Fruit fly (Drosophila melanogaster) whole organism, embryonic: ENCODE data around the gene CG14079.
A peak's percentile ranks its signal among the peaks of the same experiment; 100 is the strongest.

Experiments used
- ATbp ChIP-seq: fragments of 200-800 bp; sonication (Bioruptor generic); optimal IDR thresholded peaks from 2 replicates; lab custom pipeline; 2017; ENCODE audit warnings: missing biosample characterization, mild to moderate bottlenecking, missing genetic modification characterization, missing genetic modification reagents
- Abd-B ChIP-seq: fragments of 200-800 bp; sonication (Bioruptor generic); optimal IDR thresholded peaks from 2 replicates; lab custom pipeline; 2018; ENCODE audit warnings: missing biosample characterization, mild to moderate bottlenecking, missing genetic modification characterization, moderate library complexity
- Adf1 ChIP-seq: fragments of 200-800 bp; sonication (Bioruptor generic); IDR thresholded peaks from 2 replicates; pipeline ENCODE4 v1.3.6; 2022; ENCODE audit warnings: missing biosample characterization, missing genetic modification characterization
- B-H1 ChIP-seq: fragments of 200-800 bp; sonication (Bioruptor generic); IDR thresholded peaks from 3 replicates; pipeline ENCODE4 v1.3.6; 2022; ENCODE audit warnings: missing biosample characterization, missing genetic modification characterization
- BEAF-32 ChIP-seq: fragments of 200-800 bp; sonication (Bioruptor generic); optimal IDR thresholded peaks from 3 replicates; lab custom pipeline; 2017; ENCODE audit warnings: missing biosample characterization, missing genetic modification characterization, mild to moderate bottlenecking, moderate library complexity, missing genetic modification reagents
- CG10267 ChIP-seq: fragments of 200-800 bp; sonication (Bioruptor generic); optimal IDR thresholded peaks from 2 replicates; lab custom pipeline; 2018; ENCODE audit warnings: missing biosample characterization, mild to moderate bottlenecking, missing genetic modification characterization, moderate library complexity
- CG11456 ChIP-seq: fragments of 200-800 bp; sonication (Bioruptor generic); IDR thresholded peaks from 3 replicates; pipeline ENCODE4 v1.3.6; 2022; ENCODE audit warnings: missing biosample characterization, missing genetic modification characterization
- CG12236 ChIP-seq: fragments of 200-800 bp; sonication (Bioruptor generic); optimal IDR thresholded peaks from 2 replicates; lab custom pipeline; 2016; ENCODE audit warnings: missing biosample characterization, missing genetic modification characterization
- CG12744 ChIP-seq: fragments of 200-800 bp; sonication (Bioruptor generic); optimal IDR thresholded peaks from 2 replicates; lab custom pipeline; 2016; ENCODE audit warnings: missing biosample characterization, missing genetic modification characterization
- CG13287 ChIP-seq: fragments of 200-800 bp; sonication (Bioruptor generic); IDR thresholded peaks from 2 replicates; pipeline ENCODE4 v1.3.6; 2022; ENCODE audit warnings: missing biosample characterization, missing genetic modification characterization; ENCODE audit not compliant: partially characterized antibody
- CG15269 ChIP-seq: fragments of 200-800 bp; sonication (Bioruptor generic); optimal IDR thresholded peaks from 2 replicates; lab custom pipeline; 2018; ENCODE audit warnings: missing biosample characterization, mild to moderate bottlenecking, missing genetic modification characterization, moderate library complexity
- CG2199 ChIP-seq: fragments of 200-800 bp; sonication (Bioruptor generic); IDR thresholded peaks from 3 replicates; pipeline ENCODE4 v1.3.6; 2022; ENCODE audit warnings: missing biosample characterization, missing genetic modification characterization
- CG2889 ChIP-seq: fragments of 200-800 bp; sonication (Bioruptor generic); IDR thresholded peaks from 3 replicates; pipeline ENCODE4 v1.3.6; 2022; ENCODE audit warnings: missing biosample characterization, missing genetic modification characterization
- CG32767 ChIP-seq: fragments of 200-800 bp; sonication (Bioruptor generic); IDR thresholded peaks from 2 replicates; pipeline ENCODE4 v1.3.6; 2022; ENCODE audit warnings: missing biosample characterization, missing genetic modification characterization
- CG7839 ChIP-seq: fragments of 200-800 bp; sonication (Bioruptor generic); optimal IDR thresholded peaks from 3 replicates; lab custom pipeline; 2018; ENCODE audit warnings: missing biosample characterization, mild to moderate bottlenecking, missing genetic modification characterization, moderate library complexity
- CG8388 ChIP-seq: fragments of 200-800 bp; sonication (Bioruptor generic); optimal IDR thresholded peaks from 2 replicates; lab custom pipeline; 2019; ENCODE audit warnings: missing biosample characterization, mild to moderate bottlenecking, missing genetic modification characterization, moderate library complexity
- CG9215 ChIP-seq: fragments of 200-800 bp; sonication (Bioruptor generic); IDR thresholded peaks from 2 replicates; pipeline ENCODE4 v1.3.6; 2022; ENCODE audit warnings: missing biosample characterization, missing genetic modification characterization
- CG9437 ChIP-seq: fragments of 200-800 bp; sonication (Bioruptor generic); optimal IDR thresholded peaks from 2 replicates; lab custom pipeline; 2018; ENCODE audit warnings: missing biosample characterization, mild to moderate bottlenecking, missing genetic modification characterization
- CoRest ChIP-seq: fragments of 200-800 bp; sonication (Bioruptor generic); optimal IDR thresholded peaks from 3 replicates; lab custom pipeline; 2018; ENCODE audit warnings: missing biosample characterization, mild to moderate bottlenecking, missing genetic modification characterization, moderate library complexity
- D ChIP-seq, 2 experiments: fragments of 200-800 bp in 1 of 2; fragments of >200 bp in 1 of 2; sonication (Bioruptor generic) in 1 of 2; optimal IDR thresholded peaks; 2 replicates in 1 of 2; 3 replicates in 1 of 2; lab custom pipeline; 2017; ENCODE audit warnings: mild to moderate bottlenecking in 1 of 2, missing biosample characterization in 1 of 2, missing genetic modification characterization in 1 of 2, missing genetic modification reagents in 1 of 2
- Drgx ChIP-seq: fragments of 200-800 bp; sonication (Bioruptor generic); IDR thresholded peaks from 2 replicates; pipeline ENCODE4 v1.3.6; 2022; ENCODE audit warnings: missing biosample characterization, missing genetic modification characterization
- Hey ChIP-seq: fragments of 200-800 bp; sonication (Bioruptor generic); optimal IDR thresholded peaks from 3 replicates; lab custom pipeline; 2018; ENCODE audit warnings: missing biosample characterization, mild to moderate bottlenecking, missing genetic modification characterization
- Hmr ChIP-seq: fragments of 200-800 bp; sonication (Bioruptor generic); optimal IDR thresholded peaks from 3 replicates; lab custom pipeline; 2017; ENCODE audit warnings: mild to moderate bottlenecking, missing biosample characterization, missing genetic modification reagents, missing genetic modification characterization
- Med ChIP-seq: fragments of 200-800 bp; sonication (Bioruptor generic); peaks from one replicate; lab custom pipeline; 2016; ENCODE audit warnings: missing biosample characterization, missing genetic modification characterization, mild to moderate bottlenecking, inconsistent platforms, moderate library complexity
- Meics ChIP-seq: fragments of 200-800 bp; sonication (Bioruptor generic); optimal IDR thresholded peaks from 2 replicates; lab custom pipeline; 2017; ENCODE audit warnings: missing biosample characterization, mild to moderate bottlenecking, missing genetic modification characterization
- NFAT ChIP-seq: fragments of 200-800 bp; sonication (Bioruptor generic); IDR thresholded peaks from 2 replicates; pipeline ENCODE4 v1.3.6; 2022; ENCODE audit warnings: missing biosample characterization, missing genetic modification characterization
- Oli ChIP-seq: fragments of 200-800 bp; sonication (Bioruptor generic); optimal IDR thresholded peaks from 2 replicates; lab custom pipeline; 2018; ENCODE audit warnings: missing biosample characterization, mild to moderate bottlenecking, missing genetic modification characterization, moderate library complexity
- Scr ChIP-seq: fragments of 200-800 bp; sonication (Bioruptor generic); IDR thresholded peaks from 2 replicates; pipeline ENCODE4 v1.3.6; 2022; ENCODE audit warnings: missing biosample characterization, missing genetic modification characterization; ENCODE audit not compliant: partially characterized antibody
- Side ChIP-seq: fragments of 200-800 bp; sonication (Bioruptor generic); optimal IDR thresholded peaks from 2 replicates; lab custom pipeline; 2016; ENCODE audit warnings: missing biosample characterization, missing genetic modification characterization
- Sry-β ChIP-seq: fragments of 200-800 bp; sonication (Bioruptor generic); optimal IDR thresholded peaks from 2 replicates; lab custom pipeline; 2018; ENCODE audit warnings: missing biosample characterization, mild to moderate bottlenecking, missing genetic modification characterization, moderate library complexity
- Ssrp ChIP-seq: fragments of 200-800 bp; sonication (Bioruptor generic); optimal IDR thresholded peaks from 2 replicates; lab custom pipeline; 2018; ENCODE audit warnings: missing biosample characterization, mild to moderate bottlenecking, missing genetic modification characterization, moderate library complexity
- az2 ChIP-seq: fragments of 200-800 bp; sonication (Bioruptor generic); optimal IDR thresholded peaks from 3 replicates; lab custom pipeline; 2016; ENCODE audit warnings: missing biosample characterization, missing genetic modification characterization
- cas ChIP-seq: fragments of 200-800 bp; sonication (Bioruptor generic); IDR thresholded peaks from 2 replicates; pipeline ENCODE4 v1.3.6; 2022; ENCODE audit warnings: missing biosample characterization, missing genetic modification characterization
- ci ChIP-seq: fragments of 200-800 bp; sonication (Bioruptor generic); IDR thresholded peaks from 3 replicates; pipeline ENCODE4 v1.3.6; 2022; ENCODE audit warnings: missing biosample characterization, missing genetic modification characterization
- dati ChIP-seq: fragments of 200-800 bp; sonication (Bioruptor generic); IDR thresholded peaks from 2 replicates; pipeline ENCODE4 v1.3.6; 2022; ENCODE audit warnings: missing biosample characterization, missing genetic modification characterization
- fd96Cb ChIP-seq: fragments of 200-800 bp; sonication (Bioruptor generic); optimal IDR thresholded peaks from 2 replicates; lab custom pipeline; 2018; ENCODE audit warnings: missing biosample characterization, mild to moderate bottlenecking, missing genetic modification characterization, moderate library complexity
- ftz-f1 ChIP-seq: fragments of 200-800 bp; sonication (Bioruptor generic); optimal IDR thresholded peaks from 2 replicates; lab custom pipeline; 2016; ENCODE audit warnings: missing biosample characterization, missing genetic modification characterization
- gcm2 ChIP-seq: fragments of 200-800 bp; sonication (Bioruptor generic); optimal IDR thresholded peaks from 2 replicates; lab custom pipeline; 2016; ENCODE audit warnings: missing biosample characterization, missing genetic modification characterization
- kah ChIP-seq: fragments of 200-800 bp; sonication (Bioruptor generic); optimal IDR thresholded peaks from 2 replicates; lab custom pipeline; 2018; ENCODE audit warnings: missing biosample characterization, mild to moderate bottlenecking, missing genetic modification characterization
- mirr ChIP-seq: fragments of 200-800 bp; sonication (Bioruptor generic); optimal IDR thresholded peaks from 3 replicates; lab custom pipeline; 2018; ENCODE audit warnings: missing biosample characterization, mild to moderate bottlenecking, missing genetic modification characterization
- nom ChIP-seq: fragments of 200-800 bp; sonication (Bioruptor generic); optimal IDR thresholded peaks from 2 replicates; lab custom pipeline; 2017; ENCODE audit warnings: missing biosample characterization, missing genetic modification characterization, mild to moderate bottlenecking, moderate library complexity, missing genetic modification reagents
- oc ChIP-seq: fragments of 200-800 bp; sonication (Bioruptor generic); optimal IDR thresholded peaks from 2 replicates; lab custom pipeline; 2018; ENCODE audit warnings: missing biosample characterization, mild to moderate bottlenecking, missing genetic modification characterization, moderate library complexity
- ranshi ChIP-seq: fragments of 200-800 bp; sonication (Bioruptor generic); IDR thresholded peaks from 2 replicates; pipeline ENCODE4 v1.3.6; 2022; ENCODE audit warnings: missing biosample characterization, missing genetic modification characterization
- run ChIP-seq: fragments of 200-800 bp; sonication (Bioruptor generic); optimal IDR thresholded peaks from 3 replicates; lab custom pipeline; 2018; ENCODE audit warnings: missing biosample characterization, mild to moderate bottlenecking, missing genetic modification characterization
- sr ChIP-seq: fragments of 200-800 bp; sonication (Bioruptor generic); IDR thresholded peaks from 3 replicates; pipeline ENCODE4 v1.3.6; 2022; ENCODE audit warnings: missing biosample characterization, missing genetic modification characterization
- ssp ChIP-seq: fragments of 200-800 bp; sonication (Bioruptor generic); IDR thresholded peaks from 2 replicates; pipeline ENCODE4 v1.3.6; 2022; ENCODE audit warnings: missing biosample characterization, missing genetic modification characterization
- tgo ChIP-seq: fragments of 200-800 bp; sonication (Bioruptor generic); IDR thresholded peaks from 3 replicates; pipeline ENCODE4 v1.3.6; 2022; ENCODE audit warnings: missing biosample characterization, missing genetic modification characterization
- trem ChIP-seq: fragments of 200-800 bp; optimal IDR thresholded peaks from 3 replicates; lab custom pipeline; 2019; ENCODE audit warnings: missing biosample characterization, mild to moderate bottlenecking, missing genetic modification characterization, moderate library complexity
- unpg ChIP-seq: fragments of 200-800 bp; sonication (Bioruptor generic); optimal IDR thresholded peaks from 3 replicates; lab custom pipeline; 2018; ENCODE audit warnings: missing biosample characterization, mild to moderate bottlenecking, missing genetic modification characterization, moderate library complexity
- vvl ChIP-seq: fragments of 200-800 bp; sonication (Bioruptor generic); IDR thresholded peaks from 2 replicates; pipeline ENCODE4 v1.3.6; 2022; ENCODE audit warnings: missing biosample characterization, missing genetic modification characterization

CG14079 gene

DNA sequence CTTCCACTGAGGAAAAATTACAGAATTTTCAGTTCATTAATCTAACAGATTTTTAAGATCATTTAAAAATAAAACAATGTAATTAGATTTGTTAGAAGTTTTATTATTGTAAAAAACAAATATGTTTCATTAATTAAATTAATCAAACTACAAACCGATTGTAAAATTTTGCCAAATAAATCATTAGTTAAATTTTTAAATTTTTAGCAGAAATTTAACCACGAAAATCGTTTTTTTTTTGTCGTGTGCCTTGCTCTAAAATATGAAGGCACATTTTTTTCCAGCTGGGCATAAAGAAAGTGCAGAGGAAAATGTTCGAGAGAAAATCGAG lies 23.9 kb upstream of the CG14079 start (continued):
- TF ChIP-seq unpg (GFP tag; lab: Kevin White, UChicago) (peak; percentile 57), CG15269 (peak; percentile 41), Oli (tag; lab: Kevin White, UChicago) (peak; percentile 59), ssp (GFP tag; lab: Robert Waterston, UW) (no peak), fd96Cb (tag; lab: Kevin White, UChicago) (peak; percentile 69), CG8388 (GFP tag; lab: Kevin White, UChicago) (peak; percentile 74), D (optimal IDR thresholded peaks at IDR 0.05; lab: Kevin White, UChicago) (no peak), D (GFP tag; optimal IDR thresholded peaks at IDR 0.05; lab: Kevin White, UChicago) (peak; percentile 49), CG10267 (tag; lab: Kevin White, UChicago) (peak; percentile 63), ranshi (GFP tag; lab: Robert Waterston, UW) (no peak), Side (no peak), run (tag; lab: Kevin White, UChicago) (no peak), CG12744 (GFP tag; lab: Kevin White, UChicago) (no peak), trem (tag; lab: Kevin White, UChicago) (peak; percentile 46), mirr (GFP tag; lab: Kevin White, UChicago) (no peak), Adf1 (GFP tag; lab: Robert Waterston, UW) (no peak), CG11456 (no peak), Hey (tag; lab: Kevin White, UChicago) (no peak), Hmr (GFP tag; lab: Kevin White, UChicago) (no peak), Sry-β (GFP tag; lab: Kevin White, UChicago) (no peak), oc (tag; lab: Kevin White, UChicago) (peak; percentile 39), Ssrp (peak; percentile 74), B-H1 (no peak), Scr (GFP tag; lab: Robert Waterston, UW) (no peak), ATbp (GFP tag; lab: Kevin White, UChicago) (peak; percentile 67), Abd-B (GFP tag; lab: Kevin White, UChicago) (peak; percentile 34), kah (GFP tag; lab: Kevin White, UChicago) (no peak), CoRest (tag; lab: Kevin White, UChicago) (peak; percentile 71), gcm2 (GFP tag; lab: Kevin White, UChicago) (no peak), CG32767 (GFP tag; lab: Robert Waterston, UW) (no peak), Meics (peak; percentile 21), tgo (GFP tag; lab: Robert Waterston, UW) (peak; percentile 21; the same call in 1 of the 3 replicates), CG7839 (tag; lab: Kevin White, UChicago) (peak; percentile 69), ftz-f1 (GFP tag; lab: Kevin White, UChicago) (no peak), NFAT (no peak), CG9215 (GFP tag; lab: Robert Waterston, UW) (no peak), az2 (GFP tag; lab: Kevin White, UChicago) (peak; percentile 39), CG9437 (peak; percentile 45), vvl (peak; percentile 8; the same call in 1 of the 2 replicates)

DNA sequence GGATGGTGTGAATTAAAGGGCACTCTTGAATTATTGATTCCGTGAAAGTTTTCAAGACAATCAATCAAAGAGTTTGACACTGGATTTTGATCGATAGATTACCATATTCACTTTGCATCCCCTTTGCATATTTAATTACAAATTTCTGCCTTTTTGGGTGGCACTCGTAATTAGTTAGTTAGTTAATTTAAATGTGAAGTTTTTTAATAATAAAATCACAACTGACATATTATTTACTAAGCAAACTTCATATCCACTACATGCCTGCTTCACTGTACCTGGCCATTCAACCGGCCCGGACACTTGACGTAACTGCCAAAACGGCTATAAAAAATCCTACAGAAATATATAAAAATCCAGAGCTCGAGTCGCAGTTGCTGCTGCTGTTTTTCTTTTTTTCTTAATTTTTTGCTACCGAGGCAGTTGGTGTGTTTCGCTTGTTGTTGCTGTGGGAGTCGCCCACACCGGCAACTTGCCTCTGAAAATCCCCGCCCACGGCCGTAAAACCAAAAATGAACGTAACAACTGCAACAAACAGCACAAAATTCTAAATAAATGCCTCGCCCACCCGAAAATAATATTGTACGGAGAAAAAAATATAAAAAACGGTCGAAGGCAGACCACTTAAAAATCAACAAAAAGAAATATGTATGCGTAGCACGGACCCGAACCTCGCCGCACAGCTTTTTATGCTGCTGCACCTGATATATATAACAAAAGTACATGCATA lies 23.0 kb upstream of the CG14079 start:
- no peak for TF ChIP-seq CG13287 (GFP tag; lab: Robert Waterston, UW)
- no peak for TF ChIP-seq CG2889 (GFP tag; lab: Robert Waterston, UW)
- peak; percentile 98 for TF ChIP-seq sr
- peak; percentile 5 for TF ChIP-seq nom (GFP tag; lab: Kevin White, UChicago)
- TF ChIP-seq dati = 0 out of 2 replicates have a peak, but pooled peaks have one; percentile 33
- TF ChIP-seq BEAF-32 (GFP tag; lab: Kevin White, UChicago) = no peak
- no peak for TF ChIP-seq CG12236 (GFP tag; lab: Kevin White, UChicago)
- 0 out of 2 replicates have a peak, but pooled peaks have one; percentile 31 for TF ChIP-seq CG32767 (GFP tag; lab: Robert Waterston, UW)
- peak; percentile 68 for TF ChIP-seq Med (GFP tag; lab: Kevin White, UChicago)
- 0 out of 3 replicates have a peak, but pooled peaks have one; percentile 13 for TF ChIP-seq CG2199 (GFP tag; lab: Robert Waterston, UW)
- 0 out of 3 replicates have a peak, but pooled peaks have one; percentile 14 for TF ChIP-seq ci (GFP tag; lab: Robert Waterston, UW)
- 0 out of 2 replicates have a peak, but pooled peaks have one; percentile 6 for TF ChIP-seq Drgx (GFP tag; lab: Robert Waterston, UW)
- TF ChIP-seq cas (GFP tag; lab: Robert Waterston, UW) = no peak
- TF ChIP-seq B-H1 = no peak
